Worm (Caenorhabditis elegans) whole organism, L1 larva: ENCODE measurements around the gene cyn-17.

Experiments used
- C16A3.4 ChIP-seq: fragments of 150-350 bp; optimal IDR thresholded peaks from 2 replicates; lab custom pipeline; 2014; ENCODE audit warnings: missing biosample characterization, missing genetic modification characterization
- C34B4.2 ChIP-seq: sonication (generic microtip); optimal IDR thresholded peaks from 2 replicates; lab custom pipeline; 2017; ENCODE audit warnings: mild to moderate bottlenecking, missing genetic modification characterization, missing compliant biosample characterization
- ama-1 ChIP-seq: fragments of 150-350 bp; optimal IDR thresholded peaks from 2 replicates; lab custom pipeline; 2014
- blmp-1 ChIP-seq: fragments of 150-350 bp; optimal IDR thresholded peaks from 2 replicates; lab custom pipeline; 2014; ENCODE audit warnings: missing biosample characterization, missing genetic modification characterization
- ceh-63 ChIP-seq: fragments of 200-800 bp; sonication (Bioruptor generic); optimal IDR thresholded peaks from 2 replicates; lab custom pipeline; 2018; ENCODE audit warnings: mild to moderate bottlenecking, missing genetic modification characterization, missing compliant biosample characterization
- ceh-8 ChIP-seq: fragments of 200-800 bp; sonication (Bioruptor generic); optimal IDR thresholded peaks from 2 replicates; lab custom pipeline; 2018; ENCODE audit warnings: mild to moderate bottlenecking, missing genetic modification characterization, moderate library complexity, missing compliant biosample characterization
- ceh-90 ChIP-seq: sonication (generic microtip); optimal IDR thresholded peaks from 2 replicates; lab custom pipeline; 2016; ENCODE audit warnings: missing genetic modification characterization, missing compliant biosample characterization
- ces-1 ChIP-seq: fragments of 150-350 bp; optimal IDR thresholded peaks from 2 replicates; lab custom pipeline; 2014; ENCODE audit warnings: missing biosample characterization, missing genetic modification reagents, missing genetic modification characterization
- dsc-1 ChIP-seq: sonication (generic microtip); optimal IDR thresholded peaks from 2 replicates; lab custom pipeline; 2016; ENCODE audit warnings: mild to moderate bottlenecking, missing genetic modification characterization, missing compliant biosample characterization
- efl-1 ChIP-seq, 4 experiments: fragments of 150-350 bp; optimal IDR thresholded peaks in 3 of 4; peaks in 1 of 4; 1 replicate in 1 of 4; 2 replicates in 3 of 4; lab custom pipeline; 2014; ENCODE audit warnings: missing biosample characterization in 2 of 4, missing genetic modification characterization in 2 of 4, missing genetic modification reagents in 2 of 4
- efl-3 ChIP-seq: fragments of 200-800 bp; sonication (Bioruptor generic); optimal IDR thresholded peaks from 2 replicates; lab custom pipeline; 2018; ENCODE audit warnings: mild to moderate bottlenecking, missing genetic modification characterization, missing compliant biosample characterization
- elt-3 ChIP-seq, 6 experiments: fragments of 150-350 bp in 1 of 6; sonication (generic microtip); optimal IDR thresholded peaks; 2 replicates each; lab custom pipeline; 2017 to 2018; ENCODE audit warnings: missing biosample characterization in 6 of 6, missing genetic modification characterization in 6 of 6, inconsistent platforms in 1 of 6
- ets-5 ChIP-seq: fragments of 200-800 bp; sonication (Bioruptor generic); IDR thresholded peaks from 2 replicates; pipeline ENCODE4 v1.3.6; 2022; ENCODE audit warnings: missing genetic modification characterization, missing compliant biosample characterization
- fkh-10 ChIP-seq: sonication (generic microtip); optimal IDR thresholded peaks from 2 replicates; lab custom pipeline; 2017; ENCODE audit warnings: missing biosample characterization, missing genetic modification reagents, missing genetic modification characterization
- fkh-4 ChIP-seq: sonication (generic microtip); optimal IDR thresholded peaks from 2 replicates; lab custom pipeline; 2016; ENCODE audit warnings: missing compliant biosample characterization, missing genetic modification characterization, borderline replicate concordance
- hpl-2 ChIP-seq: fragments of 150-350 bp; optimal IDR thresholded peaks from 2 replicates; lab custom pipeline; 2014; ENCODE audit warnings: missing biosample characterization, missing genetic modification reagents, missing genetic modification characterization
- irx-1 ChIP-seq: sonication (generic microtip); optimal IDR thresholded peaks from 2 replicates; lab custom pipeline; 2016; ENCODE audit warnings: missing genetic modification characterization, missing compliant biosample characterization
- lin-14 ChIP-seq: fragments of 200-800 bp; sonication (Bioruptor generic); optimal IDR thresholded peaks from 2 replicates; lab custom pipeline; 2018; ENCODE audit warnings: mild to moderate bottlenecking, missing genetic modification characterization, moderate library complexity, missing compliant biosample characterization
- lin-35 ChIP-seq, 2 experiments: fragments of 150-350 bp; optimal IDR thresholded peaks; 2 replicates each; lab custom pipeline; 2014; ENCODE audit warnings: missing biosample characterization in 2 of 2, missing genetic modification characterization in 2 of 2, missing genetic modification reagents in 2 of 2
- lin-39 ChIP-seq: fragments of 150-350 bp; optimal IDR thresholded peaks from 2 replicates; lab custom pipeline; 2014; ENCODE audit warnings: missing biosample characterization, missing genetic modification reagents, missing genetic modification characterization
- lsy-2 ChIP-seq, 2 experiments: fragments of 150-350 bp; optimal IDR thresholded peaks; 2 replicates each; lab custom pipeline; 2014; ENCODE audit warnings: missing biosample characterization in 2 of 2, missing genetic modification characterization in 2 of 2
- mab-9 ChIP-seq: fragments of 200-800 bp; sonication (Bioruptor generic); IDR thresholded peaks from 2 replicates; pipeline ENCODE4 v1.3.6; 2022; ENCODE audit warnings: missing genetic modification reagents, missing genetic modification characterization, missing compliant biosample characterization
- mdl-1 ChIP-seq, 2 experiments: fragments of 150-350 bp; optimal IDR thresholded peaks; 2 replicates each; lab custom pipeline; 2014 to 2017; ENCODE audit warnings: missing biosample characterization in 2 of 2, missing genetic modification characterization in 2 of 2, inconsistent platforms in 1 of 2
- mep-1 ChIP-seq: fragments of 150-350 bp; optimal IDR thresholded peaks from 2 replicates; lab custom pipeline; 2014; ENCODE audit warnings: missing biosample characterization, missing genetic modification characterization
- nhr-19 ChIP-seq: fragments of 200-800 bp; sonication (Bioruptor generic); conservative IDR thresholded peaks from 2 replicates; pipeline ENCODE4 v1.3.6; 2022; ENCODE audit warnings: missing genetic modification characterization, missing compliant biosample characterization
- nhr-20 ChIP-seq: sonication (generic microtip); optimal IDR thresholded peaks from 2 replicates; lab custom pipeline; 2016; ENCODE audit warnings: mild to moderate bottlenecking, missing genetic modification characterization, missing compliant biosample characterization
- nhr-237 ChIP-seq: fragments of 150-350 bp; optimal IDR thresholded peaks from 2 replicates; lab custom pipeline; 2014; ENCODE audit warnings: missing biosample characterization, missing genetic modification characterization
- nhr-47 ChIP-seq: sonication (generic microtip); optimal IDR thresholded peaks from 2 replicates; lab custom pipeline; 2016; ENCODE audit warnings: mild to moderate bottlenecking, missing genetic modification characterization, moderate library complexity, missing compliant biosample characterization
- nhr-71 ChIP-seq: sonication (generic microtip); optimal IDR thresholded peaks from 2 replicates; lab custom pipeline; 2016; ENCODE audit warnings: mild to moderate bottlenecking, missing genetic modification characterization, moderate library complexity, missing compliant biosample characterization
- nhr-77 ChIP-seq: fragments of 150-350 bp; optimal IDR thresholded peaks from 2 replicates; lab custom pipeline; 2014; ENCODE audit warnings: missing biosample characterization, missing genetic modification characterization
- nhr-85 ChIP-seq: sonication (generic microtip); peaks from one replicate; lab custom pipeline; 2016; ENCODE audit warnings: missing genetic modification characterization, inconsistent platforms, missing compliant biosample characterization
- nhr-90 ChIP-seq: sonication (generic microtip); optimal IDR thresholded peaks from 2 replicates; lab custom pipeline; 2016; ENCODE audit warnings: mild to moderate bottlenecking, missing genetic modification characterization, missing compliant biosample characterization; ENCODE audit not compliant: poor library complexity
- pag-3 ChIP-seq: sonication (generic microtip); optimal IDR thresholded peaks from 2 replicates; lab custom pipeline; 2017; ENCODE audit warnings: missing genetic modification characterization, mild to moderate bottlenecking, missing compliant biosample characterization, antibody characterized with exemption, borderline replicate concordance; ENCODE audit not compliant: insufficient read depth
- rnt-1 ChIP-seq: sonication (generic microtip); optimal IDR thresholded peaks from 2 replicates; lab custom pipeline; 2016; ENCODE audit warnings: mild to moderate bottlenecking, missing genetic modification characterization, moderate library complexity, missing compliant biosample characterization
- snu-23 ChIP-seq: sonication (generic microtip); optimal IDR thresholded peaks from 2 replicates; lab custom pipeline; 2016; ENCODE audit warnings: missing genetic modification characterization, missing compliant biosample characterization
- tbx-2 ChIP-seq: sonication (generic microtip); optimal IDR thresholded peaks from 2 replicates; lab custom pipeline; 2016; ENCODE audit warnings: missing genetic modification characterization, missing compliant biosample characterization
- unc-130 ChIP-seq: fragments of 150-350 bp; optimal IDR thresholded peaks from 2 replicates; lab custom pipeline; 2017; ENCODE audit warnings: missing biosample characterization, missing genetic modification characterization, inconsistent platforms
- unc-86 ChIP-seq: sonication (generic microtip); optimal IDR thresholded peaks from 2 replicates; lab custom pipeline; 2016; ENCODE audit warnings: missing genetic modification characterization, missing compliant biosample characterization
- unc-98 ChIP-seq: fragments of 200-800 bp; sonication (Bioruptor generic); IDR thresholded peaks from 2 replicates; pipeline ENCODE4 v1.3.6; 2022; ENCODE audit warnings: missing genetic modification characterization, missing compliant biosample characterization
- zip-4 ChIP-seq: fragments of 200-800 bp; sonication (Bioruptor generic); optimal IDR thresholded peaks from 2 replicates; lab custom pipeline; 2018; ENCODE audit warnings: mild to moderate bottlenecking, missing genetic modification characterization, moderate library complexity, missing compliant biosample characterization
- ztf-11 ChIP-seq, 2 experiments: sonication (generic microtip); optimal IDR thresholded peaks; 2 replicates each; lab custom pipeline; 2016 to 2017; ENCODE audit warnings: missing genetic modification characterization in 2 of 2, missing biosample characterization in 1 of 2, missing compliant biosample characterization in 1 of 2
- ztf-4 ChIP-seq: fragments of 150-350 bp; optimal IDR thresholded peaks from 2 replicates; lab custom pipeline; 2014; ENCODE audit warnings: missing biosample characterization, missing genetic modification characterization

cyn-17 gene

DNA sequence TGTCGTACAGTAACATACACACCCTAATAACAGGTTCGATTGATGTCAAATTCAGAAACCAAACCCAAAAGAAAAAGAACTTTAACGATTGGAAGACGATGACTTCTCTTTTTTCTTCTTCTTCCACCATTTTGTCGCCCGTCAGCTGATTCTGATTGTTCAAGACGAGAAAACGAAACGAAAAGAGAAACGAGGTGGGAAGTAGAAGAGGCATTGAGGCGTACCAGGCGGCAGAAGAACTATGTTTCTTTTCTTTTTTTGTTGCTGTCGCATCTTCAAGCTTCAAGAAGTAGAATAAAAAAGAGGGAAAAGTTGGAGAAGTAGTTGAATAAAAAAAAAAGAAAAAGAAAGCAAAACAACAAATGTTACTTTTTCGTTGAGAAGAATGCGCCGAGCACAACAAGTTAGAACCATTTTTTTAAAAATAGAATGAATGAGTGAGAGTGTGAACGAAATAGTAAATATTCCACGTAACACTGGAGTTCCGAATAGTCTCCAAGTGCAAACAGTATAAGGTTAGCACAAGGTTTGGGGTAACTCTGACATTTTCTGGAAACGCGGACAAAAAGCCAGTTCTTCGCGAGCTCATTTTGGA is 48.6 kb downstream of the cyn-17 start:
- TF ChIP-seq hpl-2 (no peak), nhr-90 (tag; lab: Kevin White, UChicago) (no peak), nhr-85 (peak; percentile 29), ama-1 (no peak), snu-23 (GFP tag; lab: Kevin White, UChicago) (peak; percentile 16), elt-3 (tag; optimal IDR thresholded peaks at IDR 0.05; lab: Kevin White, UChicago) (peak in 1 of 6 experiments; percentile 10), mdl-1 (tag; optimal IDR thresholded peaks at IDR 0.05; lab: Kevin White, UChicago) (peak in 1 of 2 experiments; percentile 41), nhr-71 (peak; percentile 13), efl-1 (optimal IDR thresholded peaks at IDR 0.05; lab: Kevin White, UChicago) (no peak), efl-1 (GFP tag; optimal IDR thresholded peaks at IDR 0.05 in 1 of 2; lab: Kevin White, UChicago) (peak in 1 of 2 experiments; percentile 94), blmp-1 (tag; lab: Kevin White, UChicago) (peak; percentile 65), lin-35 (GFP tag; optimal IDR thresholded peaks at IDR 0.05; lab: Kevin White, UChicago) (peak in 1 of 2 experiments; percentile 25), lin-14 (peak; percentile 65), fkh-10 (GFP tag; lab: Kevin White, UChicago) (peak; percentile 22)

DNA sequence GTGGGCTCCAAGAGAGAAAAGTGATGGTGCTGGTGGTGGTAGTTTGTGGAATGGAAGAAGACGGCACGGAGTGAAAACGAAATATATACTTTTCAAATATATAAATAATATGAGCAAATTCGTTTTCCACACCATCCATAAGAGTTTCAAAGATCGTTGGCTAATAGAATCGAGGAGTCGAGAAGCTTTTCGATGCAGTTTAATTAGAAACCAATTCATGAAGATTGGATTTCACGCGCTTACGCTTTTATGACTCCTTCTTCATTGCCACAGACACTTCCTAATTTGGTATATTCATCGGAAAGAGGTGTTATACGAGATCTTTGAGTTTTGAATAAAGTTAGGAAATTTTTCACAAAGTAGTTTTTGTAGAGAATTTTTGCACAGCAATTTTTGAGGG is 51.2 kb downstream of the cyn-17 start:
- TF ChIP-seq dsc-1 (tag; lab: Kevin White, UChicago) (peak; percentile 67), ztf-4 (tag; lab: Kevin White, UChicago) (no peak), ama-1 (no peak), tbx-2 (tag; lab: Kevin White, UChicago) (no peak), lin-14 (peak; percentile 27), nhr-47 (tag; lab: Kevin White, UChicago) (peak; percentile 6), blmp-1 (tag; lab: Kevin White, UChicago) (no peak), ztf-11 (tag; optimal IDR thresholded peaks at IDR 0.05; lab: Kevin White, UChicago) (no peak)

ce11 chrV:5851631-5852030 is 52.2 kb downstream of the cyn-17 start:
- TF ChIP-seq ceh-8 (no peak), snu-23 (GFP tag; lab: Kevin White, UChicago) (peak; percentile 38), unc-130 (tag; lab: Kevin White, UChicago) (peak; percentile 35), blmp-1 (tag; lab: Kevin White, UChicago) (peak; percentile 48), irx-1 (no peak), lin-14 (peak; percentile 68), zip-4 (GFP tag; lab: Kevin White, UChicago) (no peak), C34B4.2 (no peak), pag-3 (tag; lab: Kevin White, UChicago) (no peak), C16A3.4 (tag; lab: Kevin White, UChicago) (peak; percentile 17), nhr-237 (tag; lab: Kevin White, UChicago) (no peak), nhr-20 (tag; lab: Kevin White, UChicago) (peak; percentile 36), ces-1 (GFP tag; lab: Kevin White, UChicago) (no peak), efl-3 (GFP tag; lab: Kevin White, UChicago) (no peak), unc-98 (GFP tag; lab: Robert Waterston, UW) (no peak), nhr-85 (peak; percentile 61), nhr-19 (GFP tag; lab: Robert Waterston, UW) (peak; percentile 34; the same call in 1 of the 2 replicates), mep-1 (tag; lab: Kevin White, UChicago) (no peak), tbx-2 (tag; lab: Kevin White, UChicago) (peak; percentile 24), lin-39 (tag; lab: Kevin White, UChicago) (no peak), ets-5 (GFP tag; lab: Robert Waterston, UW) (no peak), ceh-90 (tag; lab: Kevin White, UChicago) (no peak), ceh-63 (GFP tag; lab: Kevin White, UChicago) (no peak), mab-9 (no peak), ztf-11 (tag; optimal IDR thresholded peaks at IDR 0.05; lab: Kevin White, UChicago) (no peak), ama-1 (no peak), fkh-4 (tag; lab: Kevin White, UChicago) (no peak), rnt-1 (tag; lab: Kevin White, UChicago) (peak; percentile 41), efl-1 (optimal IDR thresholded peaks at IDR 0.05; lab: Kevin White, UChicago) (peak in 1 of 2 experiments; percentile 2), efl-1 (GFP tag; optimal IDR thresholded peaks at IDR 0.05 in 1 of 2; lab: Kevin White, UChicago) (no peak), lsy-2 (tag; optimal IDR thresholded peaks at IDR 0.05; lab: Kevin White, UChicago) (peak in 1 of 2 experiments; percentile 42), nhr-71 (peak; percentile 56), unc-86 (no peak), nhr-77 (tag; lab: Kevin White, UChicago) (peak; percentile 26)
- TF ChIP-seq, all 84 proteins: peak for 14
